Worm (Caenorhabditis elegans): ENCODE data around the gene clec-226.

ce11 chrV:13958247-13958646 is 11.5 kb downstream of the clec-226 start, which contains the start of gene R10D12.10:
- no peak for TF ChIP-seq mdl-1 (tag; optimal IDR thresholded peaks at IDR 0.05)
- no peak for TF ChIP-seq nhr-23 (tag; optimal IDR thresholded peaks at IDR 0.05)
- TF ChIP-seq nhr-12 (tag; optimal IDR thresholded peaks at IDR 0.05): no peak
- TF ChIP-seq snpc-4 (tag; optimal IDR thresholded peaks at IDR 0.05): no peak
- TF ChIP-seq ztf-4 (tag; optimal IDR thresholded peaks at IDR 0.05): no peak
- TF ChIP-seq R02D3.7 (tag; optimal IDR thresholded peaks at IDR 0.05): no peak
- no peak for TF ChIP-seq elt-1 (tag; optimal IDR thresholded peaks at IDR 0.05)
- TF ChIP-seq alr-1 (tag; optimal IDR thresholded peaks at IDR 0.05): no peak
- TF ChIP-seq zag-1 (tag; optimal IDR thresholded peaks at IDR 0.05): no peak
- no peak for TF ChIP-seq unc-55 (GFP tag; optimal IDR thresholded peaks at IDR 0.05)
- TF ChIP-seq lin-13 (GFP tag; optimal IDR thresholded peaks at IDR 0.05): no peak
- no peak for TF ChIP-seq nhr-237 (tag; optimal IDR thresholded peaks at IDR 0.05)
